Worm (Caenorhabditis elegans): ENCODE data around the gene let-19.

The let-19 gene

ce11 chrII:8740326-8740949, 30.3 kb upstream of the let-19 start:
- peak; percentile 84 for TF ChIP-seq nhr-28 (tag; optimal IDR thresholded peaks at IDR 0.05)
- peak in 1 of 2 experiments; percentile 42 for TF ChIP-seq lsy-2 (tag; optimal IDR thresholded peaks at IDR 0.05)
- TF ChIP-seq nhr-77 (tag; optimal IDR thresholded peaks at IDR 0.05), result peak; percentile 71
- 0 out of 2 replicates have a peak, but pooled peaks have one; percentile 27 for TF ChIP-seq madf-9 (GFP tag; conservative IDR thresholded peaks at IDR 0.05)
- peak; percentile 49 to 82 for TF ChIP-seq mdl-1 (tag; optimal IDR thresholded peaks at IDR 0.05)
- TF ChIP-seq dmd-6 (GFP tag; IDR thresholded peaks at IDR 0.05), result peak; percentile 98
- no peak for TF ChIP-seq skn-1 (tag; optimal IDR thresholded peaks at IDR 0.05)
- peak; percentile 98 for TF ChIP-seq aha-1 (tag)
- TF ChIP-seq spr-3 (GFP tag; optimal IDR thresholded peaks at IDR 0.05), result no peak
- no peak for TF ChIP-seq lir-3 (tag; optimal IDR thresholded peaks at IDR 0.05)
- TF ChIP-seq lin-1 (GFP tag; IDR thresholded peaks at IDR 0.05), result peak; percentile 87
- no peak for TF ChIP-seq fos-1 (tag; optimal IDR thresholded peaks at IDR 0.05)
- no peak for TF ChIP-seq lin-13 (GFP tag; optimal IDR thresholded peaks at IDR 0.05)
- peak; percentile 35 for TF ChIP-seq mxl-3 (GFP tag; optimal IDR thresholded peaks at IDR 0.05)
- TF ChIP-seq aly-2 (tag; optimal IDR thresholded peaks at IDR 0.05), result no peak
- 0 out of 2 replicates have a peak, but pooled peaks have one; percentile 24 for TF ChIP-seq zfp-3 (GFP tag; conservative IDR thresholded peaks at IDR 0.05)
- TF ChIP-seq ceh-20 (GFP tag; IDR thresholded peaks at IDR 0.05), result peak; percentile 40; the same call in 1 of the 2 replicates
- TF ChIP-seq dve-1 (tag; optimal IDR thresholded peaks at IDR 0.05; ENCODE audit: insufficient read depth), result peak; percentile 75
- no peak for TF ChIP-seq ceh-44 (GFP tag; IDR thresholded peaks at IDR 0.05)
- TF ChIP-seq nhr-10 (tag; optimal IDR thresholded peaks at IDR 0.05), result peak; percentile 39
- TF ChIP-seq nhr-48 (tag; optimal IDR thresholded peaks at IDR 0.05), result peak; percentile 94
- peak; percentile 22 for TF ChIP-seq nhr-102 (tag; optimal IDR thresholded peaks at IDR 0.05)
- no peak for TF ChIP-seq daf-8 (GFP tag; IDR thresholded peaks at IDR 0.05)
- no peak for TF ChIP-seq lin-15B (tag; optimal IDR thresholded peaks at IDR 0.05)
- peak; percentile 84 for TF ChIP-seq tra-1 (GFP tag; IDR thresholded peaks at IDR 0.05)
- TF ChIP-seq saeg-2 (GFP tag; IDR thresholded peaks at IDR 0.05), result 0 out of 2 replicates have a peak, but pooled peaks have one; percentile 34
- peak; percentile 52 for TF ChIP-seq gei-8 (GFP tag; optimal IDR thresholded peaks at IDR 0.05)
- peak; percentile 87 for TF ChIP-seq hlh-11 (tag; optimal IDR thresholded peaks at IDR 0.05)
- peak; percentile 62; the same call in 1 of the 2 replicates for TF ChIP-seq mdt-29 (GFP tag; IDR thresholded peaks at IDR 0.05)
- no peak for TF ChIP-seq zip-11 (GFP tag; IDR thresholded peaks at IDR 0.05)
- TF ChIP-seq ceh-32 (tag; optimal IDR thresholded peaks at IDR 0.05; ENCODE audit: poor library complexity), result no peak
- peak; percentile 62 to 96 for TF ChIP-seq hif-1 (tag; optimal IDR thresholded peaks at IDR 0.05)
- no peak for TF ChIP-seq daf-16 (GFP tag; optimal IDR thresholded peaks at IDR 0.05)
- peak; percentile 83 for TF ChIP-seq daf-16 (tag; optimal IDR thresholded peaks at IDR 0.05)
- TF ChIP-seq nhr-11 (tag; optimal IDR thresholded peaks at IDR 0.05), result peak; percentile 14
- TF ChIP-seq daf-12 (tag; optimal IDR thresholded peaks at IDR 0.05), result no peak
- TF ChIP-seq hlh-30 (tag; optimal IDR thresholded peaks at IDR 0.05; ENCODE audit: insufficient read depth), result peak; percentile 67
- peak; percentile 81 for TF ChIP-seq pqm-1 (tag; optimal IDR thresholded peaks at IDR 0.05)

ce11 chrII:8741277-8741676, 29.5 kb upstream of the let-19 start:
- TF ChIP-seq T26A8.4 (GFP tag; IDR thresholded peaks at IDR 0.05) (no peak), php-3 (GFP tag; IDR thresholded peaks at IDR 0.05) (0 out of 2 replicates have a peak, but pooled peaks have one; percentile 5), D1046.2 (GFP tag; IDR thresholded peaks at IDR 0.05) (no peak), nhr-48 (tag; optimal IDR thresholded peaks at IDR 0.05) (peak; percentile 55), dve-1 (tag; optimal IDR thresholded peaks at IDR 0.05; ENCODE audit: insufficient read depth) (peak; percentile 20), dpl-1 (GFP tag; optimal IDR thresholded peaks at IDR 0.05) (no peak), mxl-3 (GFP tag; optimal IDR thresholded peaks at IDR 0.05) (peak; percentile 49), mdl-1 (tag; optimal IDR thresholded peaks at IDR 0.05) (peak in 1 of 2 experiments; percentile 54), tra-1 (GFP tag; IDR thresholded peaks at IDR 0.05) (peak; percentile 49; the same call in 1 of the 2 replicates), hlh-11 (tag; optimal IDR thresholded peaks at IDR 0.05) (peak; percentile 62), nhr-28 (tag; optimal IDR thresholded peaks at IDR 0.05) (peak; percentile 16), duxl-1 (tag; optimal IDR thresholded peaks at IDR 0.05; ENCODE audit: poor library complexity) (no peak), ceh-28 (tag; optimal IDR thresholded peaks at IDR 0.05) (no peak), daf-16 (GFP tag; optimal IDR thresholded peaks at IDR 0.05) (peak in 1 of 2 experiments; percentile 48), daf-16 (tag; optimal IDR thresholded peaks at IDR 0.05) (peak; percentile 40), lir-3 (tag; optimal IDR thresholded peaks at IDR 0.05) (no peak), hlh-30 (tag; optimal IDR thresholded peaks at IDR 0.05; ENCODE audit: insufficient read depth) (peak; percentile 73), daf-8 (GFP tag; IDR thresholded peaks at IDR 0.05) (no peak), zfp-2 (tag; optimal IDR thresholded peaks at IDR 0.05) (no peak), dmd-6 (GFP tag; IDR thresholded peaks at IDR 0.05) (peak; percentile 63), aha-1 (tag) (peak; percentile 97), nhr-11 (tag; optimal IDR thresholded peaks at IDR 0.05) (peak; percentile 26), ceh-20 (GFP tag; IDR thresholded peaks at IDR 0.05) (peak; percentile 45; the same call in 1 of the 2 replicates), hif-1 (tag; optimal IDR thresholded peaks at IDR 0.05) (peak in 1 of 2 experiments; percentile 58), lsy-2 (tag; optimal IDR thresholded peaks at IDR 0.05) (peak in 1 of 2 experiments; percentile 39)

All from whole organism, L4 larva.